Fruit fly (Drosophila melanogaster): ENCODE measurements around the gene klu.

dm6 chr3L:10940312-10940711, 68.7 kb downstream of the klu start:
- TF ChIP-seq CTCF (optimal IDR thresholded peaks at IDR 0.05) (no peak), CG8478 (optimal IDR thresholded peaks at IDR 0.05) (no peak)
